Worm (Caenorhabditis elegans) whole organism, L1 larva: ENCODE data around the gene srm-3.

Experiments
- C04F5.9 ChIP-seq: sonication (generic microtip); optimal IDR thresholded peaks from 2 replicates; lab custom pipeline; 2016; ENCODE audit warnings: missing genetic modification characterization, missing compliant biosample characterization
- C16A3.4 ChIP-seq: fragments of 150-350 bp; optimal IDR thresholded peaks from 2 replicates; lab custom pipeline; 2014; ENCODE audit warnings: missing biosample characterization, missing genetic modification characterization
- C34B4.2 ChIP-seq: sonication (generic microtip); optimal IDR thresholded peaks from 2 replicates; lab custom pipeline; 2017; ENCODE audit warnings: mild to moderate bottlenecking, missing genetic modification characterization, missing compliant biosample characterization
- F16B12.6 ChIP-seq: fragments of 150-350 bp; optimal IDR thresholded peaks from 2 replicates; lab custom pipeline; 2014; ENCODE audit warnings: missing biosample characterization, missing genetic modification characterization
- aly-2 ChIP-seq: fragments of 150-350 bp; optimal IDR thresholded peaks from 2 replicates; lab custom pipeline; 2014; ENCODE audit warnings: missing biosample characterization, missing genetic modification characterization
- blmp-1 ChIP-seq: fragments of 150-350 bp; optimal IDR thresholded peaks from 2 replicates; lab custom pipeline; 2014; ENCODE audit warnings: missing biosample characterization, missing genetic modification characterization
- ceh-8 ChIP-seq: fragments of 200-800 bp; sonication (Bioruptor generic); optimal IDR thresholded peaks from 2 replicates; lab custom pipeline; 2018; ENCODE audit warnings: mild to moderate bottlenecking, missing genetic modification characterization, moderate library complexity, missing compliant biosample characterization
- ceh-82 ChIP-seq, 3 experiments: fragments of 150-350 bp in 1 of 3; sonication (generic microtip) in 2 of 3; optimal IDR thresholded peaks; 2 replicates each; lab custom pipeline; 2014 to 2017; ENCODE audit warnings: missing biosample characterization in 3 of 3, missing genetic modification characterization in 3 of 3
- ceh-90 ChIP-seq: sonication (generic microtip); optimal IDR thresholded peaks from 2 replicates; lab custom pipeline; 2016; ENCODE audit warnings: missing genetic modification characterization, missing compliant biosample characterization
- ces-1 ChIP-seq: fragments of 150-350 bp; optimal IDR thresholded peaks from 2 replicates; lab custom pipeline; 2014; ENCODE audit warnings: missing biosample characterization, missing genetic modification reagents, missing genetic modification characterization
- dpl-1 ChIP-seq, 3 experiments: fragments of 150-350 bp in 2 of 3; sonication (generic microtip) in 1 of 3; optimal IDR thresholded peaks; 2 replicates each; lab custom pipeline; 2014 to 2017; ENCODE audit warnings: missing biosample characterization in 3 of 3, missing genetic modification characterization in 3 of 3, missing genetic modification reagents in 3 of 3
- dsc-1 ChIP-seq: sonication (generic microtip); optimal IDR thresholded peaks from 2 replicates; lab custom pipeline; 2016; ENCODE audit warnings: mild to moderate bottlenecking, missing genetic modification characterization, missing compliant biosample characterization
- efl-1 ChIP-seq, 4 experiments: fragments of 150-350 bp; optimal IDR thresholded peaks in 3 of 4; peaks in 1 of 4; 1 replicate in 1 of 4; 2 replicates in 3 of 4; lab custom pipeline; 2014; ENCODE audit warnings: missing biosample characterization in 2 of 4, missing genetic modification characterization in 2 of 4, missing genetic modification reagents in 2 of 4
- efl-3 ChIP-seq: fragments of 200-800 bp; sonication (Bioruptor generic); optimal IDR thresholded peaks from 2 replicates; lab custom pipeline; 2018; ENCODE audit warnings: mild to moderate bottlenecking, missing genetic modification characterization, missing compliant biosample characterization
- egl-13 ChIP-seq: sonication (generic microtip); optimal IDR thresholded peaks from 2 replicates; lab custom pipeline; 2016; ENCODE audit warnings: missing genotype, missing genetic modification reagents, missing genetic modification characterization, missing compliant biosample characterization
- egl-27 ChIP-seq, 2 experiments: fragments of 150-350 bp in 1 of 2; sonication (generic microtip); optimal IDR thresholded peaks; 3 replicates each; lab custom pipeline; 2017 to 2018; ENCODE audit warnings: missing biosample characterization in 2 of 2, missing genetic modification characterization in 2 of 2, missing genetic modification reagents in 2 of 2
- ets-5 ChIP-seq: fragments of 200-800 bp; sonication (Bioruptor generic); IDR thresholded peaks from 2 replicates; pipeline ENCODE4 v1.3.6; 2022; ENCODE audit warnings: missing genetic modification characterization, missing compliant biosample characterization
- fkh-10 ChIP-seq: sonication (generic microtip); optimal IDR thresholded peaks from 2 replicates; lab custom pipeline; 2017; ENCODE audit warnings: missing biosample characterization, missing genetic modification reagents, missing genetic modification characterization
- fos-1 ChIP-seq: fragments of 150-350 bp; optimal IDR thresholded peaks from 2 replicates; lab custom pipeline; 2014; ENCODE audit warnings: missing biosample characterization, missing genetic modification characterization
- hlh-4 ChIP-seq: sonication (generic microtip); optimal IDR thresholded peaks from 2 replicates; lab custom pipeline; 2016; ENCODE audit warnings: mild to moderate bottlenecking, missing genetic modification characterization, missing compliant biosample characterization
- isw-1 ChIP-seq: fragments of 200-800 bp; sonication (Bioruptor generic); IDR thresholded peaks from 2 replicates; pipeline ENCODE4 v1.3.6; 2022; ENCODE audit warnings: missing genetic modification characterization, missing compliant biosample characterization
- jun-1 ChIP-seq: fragments of 150-350 bp; optimal IDR thresholded peaks from 2 replicates; lab custom pipeline; 2014; ENCODE audit warnings: missing biosample characterization, missing genetic modification reagents, missing genetic modification characterization
- lin-35 ChIP-seq, 2 experiments: fragments of 150-350 bp; optimal IDR thresholded peaks; 2 replicates each; lab custom pipeline; 2014; ENCODE audit warnings: missing biosample characterization in 2 of 2, missing genetic modification characterization in 2 of 2, missing genetic modification reagents in 2 of 2
- mab-9 ChIP-seq: fragments of 200-800 bp; sonication (Bioruptor generic); IDR thresholded peaks from 2 replicates; pipeline ENCODE4 v1.3.6; 2022; ENCODE audit warnings: missing genetic modification reagents, missing genetic modification characterization, missing compliant biosample characterization
- mdl-1 ChIP-seq, 2 experiments: fragments of 150-350 bp; optimal IDR thresholded peaks; 2 replicates each; lab custom pipeline; 2014 to 2017; ENCODE audit warnings: missing biosample characterization in 2 of 2, missing genetic modification characterization in 2 of 2, inconsistent platforms in 1 of 2
- nhr-20 ChIP-seq: sonication (generic microtip); optimal IDR thresholded peaks from 2 replicates; lab custom pipeline; 2016; ENCODE audit warnings: mild to moderate bottlenecking, missing genetic modification characterization, missing compliant biosample characterization
- nhr-237 ChIP-seq: fragments of 150-350 bp; optimal IDR thresholded peaks from 2 replicates; lab custom pipeline; 2014; ENCODE audit warnings: missing biosample characterization, missing genetic modification characterization
- nhr-47 ChIP-seq: sonication (generic microtip); optimal IDR thresholded peaks from 2 replicates; lab custom pipeline; 2016; ENCODE audit warnings: mild to moderate bottlenecking, missing genetic modification characterization, moderate library complexity, missing compliant biosample characterization
- nhr-77 ChIP-seq: fragments of 150-350 bp; optimal IDR thresholded peaks from 2 replicates; lab custom pipeline; 2014; ENCODE audit warnings: missing biosample characterization, missing genetic modification characterization
- nhr-85 ChIP-seq: sonication (generic microtip); peaks from one replicate; lab custom pipeline; 2016; ENCODE audit warnings: missing genetic modification characterization, inconsistent platforms, missing compliant biosample characterization
- nhr-90 ChIP-seq: sonication (generic microtip); optimal IDR thresholded peaks from 2 replicates; lab custom pipeline; 2016; ENCODE audit warnings: mild to moderate bottlenecking, missing genetic modification characterization, missing compliant biosample characterization; ENCODE audit not compliant: poor library complexity
- pag-3 ChIP-seq: sonication (generic microtip); optimal IDR thresholded peaks from 2 replicates; lab custom pipeline; 2017; ENCODE audit warnings: missing genetic modification characterization, mild to moderate bottlenecking, missing compliant biosample characterization, antibody characterized with exemption, borderline replicate concordance; ENCODE audit not compliant: insufficient read depth
- pqm-1 ChIP-seq: sonication (generic microtip); optimal IDR thresholded peaks from 3 replicates; lab custom pipeline; 2017; ENCODE audit warnings: missing biosample characterization, missing genetic modification characterization
- snpc-4 ChIP-seq: fragments of 150-350 bp; optimal IDR thresholded peaks from 2 replicates; lab custom pipeline; 2014; ENCODE audit warnings: missing biosample characterization, missing genetic modification characterization
- sptf-1 ChIP-seq: fragments of 150-350 bp; optimal IDR thresholded peaks from 2 replicates; lab custom pipeline; 2014; ENCODE audit warnings: missing biosample characterization, missing genetic modification characterization
- sup-37 ChIP-seq: fragments of 200-800 bp; sonication (Bioruptor generic); optimal IDR thresholded peaks from 2 replicates; lab custom pipeline; 2018; ENCODE audit warnings: mild to moderate bottlenecking, missing genetic modification characterization, missing compliant biosample characterization
- unc-62 ChIP-seq: fragments of 150-350 bp; optimal IDR thresholded peaks from 2 replicates; lab custom pipeline; 2014; ENCODE audit warnings: missing biosample characterization, missing genetic modification reagents, missing genetic modification characterization

srm-3 gene

DNA sequence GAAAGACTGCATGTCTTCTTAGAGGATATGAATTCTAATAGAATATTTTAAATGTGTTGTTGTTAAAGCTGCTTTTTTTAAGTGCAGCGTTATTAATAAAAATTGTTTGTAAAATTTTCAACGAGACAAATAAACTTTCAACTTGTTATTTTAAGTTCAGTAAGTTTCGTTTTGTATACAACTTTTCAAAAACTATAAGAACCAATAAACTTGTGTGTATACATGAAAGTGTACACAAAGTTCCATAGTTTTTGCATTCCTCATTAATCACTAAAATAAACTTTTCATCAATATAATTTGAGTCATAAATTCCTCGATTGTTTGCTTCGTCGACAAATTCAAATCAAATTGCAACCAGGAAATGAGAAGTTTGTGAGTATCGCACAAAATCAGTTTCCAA is at the start of gene srm-3:
TSS of gene srm-3 (plus strand) at position 301 of the 400 bp plus-strand sequence.
- TF ChIP-seq aly-2 (tag; lab: Kevin White, UChicago) (no peak), dpl-1 (GFP tag; optimal IDR thresholded peaks at IDR 0.05; lab: Kevin White, UChicago) (no peak), mdl-1 (tag; optimal IDR thresholded peaks at IDR 0.05; lab: Kevin White, UChicago) (no peak), jun-1 (tag; lab: Kevin White, UChicago) (no peak), egl-13 (tag; lab: Kevin White, UChicago) (no peak), isw-1 (no peak), nhr-77 (no peak), blmp-1 (tag; lab: Kevin White, UChicago) (no peak), nhr-20 (tag; lab: Kevin White, UChicago) (no peak)

DNA sequence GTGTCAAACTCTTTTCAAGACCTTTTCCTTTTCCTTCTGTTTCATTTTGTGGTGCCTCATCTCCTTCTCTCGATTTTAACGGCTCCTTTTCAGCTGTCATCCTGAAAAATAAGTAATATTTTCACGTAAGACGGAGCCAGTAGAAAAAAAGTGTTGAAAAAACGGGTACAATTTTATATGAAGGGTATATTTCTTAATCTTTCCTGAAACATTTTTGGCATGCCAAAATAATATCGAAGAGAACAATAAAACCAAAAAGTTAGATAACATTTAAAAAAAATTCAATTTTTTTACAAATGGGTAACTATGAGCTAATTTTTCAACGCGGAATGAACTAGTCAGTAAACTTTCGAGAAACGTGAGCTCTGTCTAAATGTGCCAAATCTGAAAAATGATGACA is 47.2 kb upstream of the srm-3 start, which contains the start of gene aat-1:
TSS of gene aat-1 (minus strand) at position 101 of the 400 bp plus-strand sequence.
- TF ChIP-seq efl-1 (optimal IDR thresholded peaks at IDR 0.05; lab: Kevin White, UChicago), result no peak
- peak in 1 of 2 experiments; percentile 18 for TF ChIP-seq efl-1 (GFP tag; optimal IDR thresholded peaks at IDR 0.05 in 1 of 2; lab: Kevin White, UChicago)
- TF ChIP-seq egl-13 (tag; lab: Kevin White, UChicago), result no peak

DNA sequence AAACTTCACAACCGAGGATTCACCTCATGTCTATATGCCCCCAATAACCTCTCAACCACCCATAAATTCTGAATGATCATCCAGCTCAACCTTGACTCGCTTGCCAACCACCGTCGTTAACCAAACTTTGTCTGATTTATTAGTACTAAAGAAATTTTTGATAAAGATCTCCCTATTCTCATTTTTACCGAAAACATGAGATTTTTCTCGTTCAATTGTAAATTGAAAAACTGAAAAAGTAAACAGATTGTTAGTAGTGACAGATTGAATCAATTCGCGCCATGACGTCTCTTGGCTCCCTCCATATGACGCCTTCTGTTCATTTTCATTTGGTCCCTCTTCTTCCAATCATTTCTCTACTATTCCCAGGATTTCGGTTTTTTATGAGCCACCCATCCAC is 40.8 kb upstream of the srm-3 start:
- TF ChIP-seq ceh-90 (tag; lab: Kevin White, UChicago), result no peak
- TF ChIP-seq mdl-1 (tag; optimal IDR thresholded peaks at IDR 0.05; lab: Kevin White, UChicago), result no peak
- no peak for TF ChIP-seq unc-62 (GFP tag; lab: Kevin White, UChicago)
- TF ChIP-seq pqm-1, result no peak
- TF ChIP-seq snpc-4, result no peak
- no peak for TF ChIP-seq nhr-237 (tag; lab: Kevin White, UChicago)
- no peak for TF ChIP-seq dsc-1 (tag; lab: Kevin White, UChicago)
- no peak for TF ChIP-seq sptf-1
- TF ChIP-seq ces-1 (GFP tag; lab: Kevin White, UChicago), result no peak
- TF ChIP-seq aly-2 (tag; lab: Kevin White, UChicago), result no peak
- no peak for TF ChIP-seq pag-3
- TF ChIP-seq F16B12.6 (tag; lab: Kevin White, UChicago), result no peak
- no peak for TF ChIP-seq dpl-1 (GFP tag; optimal IDR thresholded peaks at IDR 0.05; lab: Kevin White, UChicago)
- TF ChIP-seq, all 84 proteins: peak for 0

DNA sequence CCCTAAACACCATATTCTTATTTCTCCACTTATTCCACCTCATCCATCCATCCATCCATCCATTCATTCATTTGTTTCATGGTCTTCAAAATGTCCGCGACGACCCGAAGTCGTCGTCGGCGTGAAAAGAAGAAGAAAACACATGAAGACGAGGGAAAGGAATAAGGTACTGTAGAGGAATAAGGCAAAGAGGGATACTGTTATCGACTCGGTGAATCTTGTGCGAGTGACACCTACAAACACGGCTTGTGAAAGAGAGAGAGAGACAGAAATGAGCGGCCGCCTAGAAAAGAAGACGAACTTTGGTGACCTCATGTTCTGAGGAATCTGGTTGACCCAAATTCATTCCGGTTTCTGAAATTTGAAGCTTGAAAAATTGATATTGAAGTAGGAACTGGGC is 39.7 kb upstream of the srm-3 start:
- TF ChIP-seq nhr-85 (tag; lab: Kevin White, UChicago) (peak; percentile 62), C34B4.2 (tag; lab: Kevin White, UChicago) (no peak), ceh-8 (GFP tag; lab: Kevin White, UChicago) (no peak), mab-9 (GFP tag; lab: Robert Waterston, UW) (no peak), ceh-82 (tag; optimal IDR thresholded peaks at IDR 0.05; lab: Kevin White, UChicago) (no peak), lin-35 (GFP tag; optimal IDR thresholded peaks at IDR 0.05; lab: Kevin White, UChicago) (no peak), unc-62 (GFP tag; lab: Kevin White, UChicago) (no peak), nhr-90 (tag; lab: Kevin White, UChicago) (no peak), hlh-4 (tag; lab: Kevin White, UChicago) (no peak), blmp-1 (tag; lab: Kevin White, UChicago) (peak; percentile 45), egl-27 (tag; optimal IDR thresholded peaks at IDR 0.05; lab: Kevin White, UChicago) (no peak), ceh-90 (tag; lab: Kevin White, UChicago) (no peak), F16B12.6 (tag; lab: Kevin White, UChicago) (no peak), ets-5 (GFP tag; lab: Robert Waterston, UW) (no peak), pag-3 (no peak), nhr-47 (tag; lab: Kevin White, UChicago) (no peak), fkh-10 (GFP tag; lab: Kevin White, UChicago) (no peak)

DNA sequence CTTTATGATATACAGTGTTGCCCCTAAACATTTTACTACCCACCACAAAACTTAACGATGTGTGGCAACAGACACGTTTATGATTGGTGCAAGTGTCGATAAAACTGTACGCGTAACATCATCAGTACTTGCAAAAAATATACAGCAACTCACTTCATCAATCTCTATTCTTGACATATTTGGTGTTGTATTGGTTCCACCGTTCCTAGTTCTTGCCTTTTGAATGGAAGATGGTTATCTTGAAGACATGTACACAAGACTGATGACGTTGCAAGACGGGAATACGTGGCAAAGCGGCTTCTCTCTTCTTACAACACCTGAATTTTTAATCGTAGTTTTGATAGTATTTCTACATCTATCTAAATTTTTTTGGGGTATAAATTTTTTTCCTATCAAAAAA is 37.9 kb upstream of the srm-3 start:
- TF ChIP-seq fos-1 (tag; lab: Kevin White, UChicago), result no peak
- no peak for TF ChIP-seq sup-37 (GFP tag; lab: Kevin White, UChicago)
- TF ChIP-seq efl-3 (GFP tag; lab: Kevin White, UChicago), result no peak
- no peak for TF ChIP-seq C04F5.9 (tag; lab: Kevin White, UChicago)
- no peak for TF ChIP-seq C16A3.4 (tag; lab: Kevin White, UChicago)
- TF ChIP-seq, all 84 proteins: peak for 0
